Worm (Caenorhabditis elegans) whole organism, L4 larva: ENCODE results near the gene tnt-3.
A peak's percentile ranks its signal among the peaks of the same experiment; 100 is the strongest.

ENCODE experiments used
- F37D6.2 ChIP-seq: sonication (generic microtip); optimal IDR thresholded peaks from 2 replicates; lab custom pipeline; 2016; ENCODE audit warnings: mild to moderate bottlenecking, missing genetic modification characterization, missing compliant biosample characterization
- ZK546.5 ChIP-seq, 2 experiments: sonication (generic microtip); optimal IDR thresholded peaks; 2 replicates each; lab custom pipeline; 2017; ENCODE audit warnings: missing biosample characterization in 2 of 2, missing genetic modification characterization in 2 of 2
- aha-1 ChIP-seq: fragments of 150-350 bp; peaks from one replicate; lab custom pipeline; 2014; ENCODE audit warnings: missing biosample characterization, missing genetic modification characterization
- ceh-28 ChIP-seq: fragments of 150-350 bp; optimal IDR thresholded peaks from 2 replicates; lab custom pipeline; 2014; ENCODE audit warnings: missing biosample characterization, missing genetic modification reagents, missing genetic modification characterization
- ceh-44 ChIP-seq: fragments of 200-800 bp; sonication (Bioruptor generic); IDR thresholded peaks from 2 replicates; pipeline ENCODE4 v1.3.6; 2022; ENCODE audit warnings: missing genetic modification reagents, missing genetic modification characterization, missing compliant biosample characterization
- dve-1 ChIP-seq: sonication (generic microtip); optimal IDR thresholded peaks from 2 replicates; lab custom pipeline; 2017; ENCODE audit warnings: antibody characterized with exemption, mild to moderate bottlenecking, missing genetic modification characterization, missing compliant biosample characterization; ENCODE audit not compliant: insufficient read depth
- hlh-30 ChIP-seq: sonication (generic microtip); optimal IDR thresholded peaks from 2 replicates; lab custom pipeline; 2017; ENCODE audit warnings: antibody characterized with exemption, mild to moderate bottlenecking, missing genetic modification characterization, missing compliant biosample characterization; ENCODE audit not compliant: insufficient read depth
- lin-38 ChIP-seq: fragments of 200-800 bp; sonication (Bioruptor generic); IDR thresholded peaks from 2 replicates; pipeline ENCODE4 v1.3.6; 2022; ENCODE audit warnings: missing genetic modification reagents, missing genetic modification characterization, missing compliant biosample characterization
- nhr-102 ChIP-seq: sonication (generic microtip); optimal IDR thresholded peaks from 2 replicates; lab custom pipeline; 2016; ENCODE audit warnings: mild to moderate bottlenecking, missing genetic modification characterization, moderate library complexity, missing compliant biosample characterization
- nhr-28 ChIP-seq: fragments of 150-350 bp; optimal IDR thresholded peaks from 2 replicates; lab custom pipeline; 2014; ENCODE audit warnings: missing biosample characterization, missing genetic modification characterization
- pha-4 ChIP-seq, 2 experiments: fragments of 150-350 bp in 1 of 2; fragments of 200-800 bp in 1 of 2; sonication (Bioruptor generic) in 1 of 2; IDR thresholded peaks in 1 of 2; optimal IDR thresholded peaks in 1 of 2; 2 replicates each; pipeline versions ENCODE4 v1.3.6 to Lab custom; 2014 to 2022; ENCODE audit warnings: missing genetic modification characterization in 2 of 2, missing genetic modification reagents in 2 of 2, missing biosample characterization in 1 of 2, missing compliant biosample characterization in 1 of 2
- pqm-1 ChIP-seq: sonication (generic microtip); optimal IDR thresholded peaks from 2 replicates; lab custom pipeline; 2017; ENCODE audit warnings: missing biosample characterization, missing genetic modification characterization
- tra-1 ChIP-seq: fragments of 200-800 bp; sonication (Bioruptor generic); IDR thresholded peaks from 2 replicates; pipeline ENCODE4 v1.3.6; 2022; ENCODE audit warnings: missing genetic modification reagents, missing genetic modification characterization, missing compliant biosample characterization
- zag-1 ChIP-seq: fragments of 150-350 bp; optimal IDR thresholded peaks from 2 replicates; lab custom pipeline; 2014; ENCODE audit warnings: missing biosample characterization, missing genetic modification characterization

ce11 chrX:7952226-7953062 is 7.5 kb upstream of the tnt-3 start:
- TF ChIP-seq ceh-44 (GFP tag; lab: Robert Waterston, UW) (no peak), nhr-28 (tag; lab: Kevin White, UChicago) (peak; percentile 47), ceh-28 (tag; lab: Kevin White, UChicago) (no peak), nhr-102 (tag; lab: Kevin White, UChicago) (no peak), F37D6.2 (tag; lab: Kevin White, UChicago) (no peak), tra-1 (GFP tag; lab: Robert Waterston, UW) (no peak; the same call in 1 of the 2 replicates), aha-1 (tag; lab: Kevin White, UChicago) (peak; percentile 99), pqm-1 (tag; lab: Kevin White, UChicago) (peak; percentile 2), pha-4 (GFP tag; IDR thresholded peaks at IDR 0.05; lab: Robert Waterston, UW) (no peak), pha-4 (tag; optimal IDR thresholded peaks at IDR 0.05; lab: Kevin White, UChicago) (no peak), dve-1 (tag; lab: Kevin White, UChicago) (peak; percentile 75), hlh-30 (tag; lab: Kevin White, UChicago) (peak; percentile 78), zag-1 (tag; lab: Kevin White, UChicago) (no peak), lin-38 (GFP tag; lab: Robert Waterston, UW) (no peak), ZK546.5 (tag; optimal IDR thresholded peaks at IDR 0.05; lab: Kevin White, UChicago) (no peak)
